Fruit fly (Drosophila melanogaster): ENCODE results near the gene GILT1.
A peak's percentile ranks its signal among the peaks of the same experiment; 100 is the strongest.

GILT1 gene

dm6 chr3R:13381744-13382435, 19.8 kb downstream of the GILT1 start, which contains the start of the genes mRpS21 and Droj2 (continued):
- no peak for TF ChIP-seq CG2129 (GFP tag; IDR thresholded peaks at IDR 0.05; ENCODE audit: partially characterized antibody)
- peak; percentile 18 for TF ChIP-seq unpg (GFP tag; optimal IDR thresholded peaks at IDR 0.05)
- no peak for TF ChIP-seq Awh (GFP tag; IDR thresholded peaks at IDR 0.05)
- TF ChIP-seq chinmo (GFP tag; IDR thresholded peaks at IDR 0.05; ENCODE audit: partially characterized antibody): no peak
- peak; percentile 34 for TF ChIP-seq Hsf (GFP tag; optimal IDR thresholded peaks at IDR 0.05)
- TF ChIP-seq CG11247 (GFP tag; IDR thresholded peaks at IDR 0.05): 0 out of 2 replicates have a peak, but pooled peaks have one; percentile 28
- TF ChIP-seq peb (GFP tag; IDR thresholded peaks at IDR 0.05): no peak
- no peak for TF ChIP-seq CG4730 (GFP tag; IDR thresholded peaks at IDR 0.05)
- TF ChIP-seq CG6254 (GFP tag; optimal IDR thresholded peaks at IDR 0.05): no peak
- peak; percentile 79 for TF ChIP-seq zen (tag; optimal IDR thresholded peaks at IDR 0.05)
- TF ChIP-seq CG3847 (GFP tag; IDR thresholded peaks at IDR 0.05): peak; percentile 81
- TF ChIP-seq sens-2 (GFP tag; IDR thresholded peaks at IDR 0.05): no peak
- peak; percentile 30; the same call in 2 of the 3 replicates for TF ChIP-seq CG6791 (GFP tag; IDR thresholded peaks at IDR 0.05; ENCODE audit: partially characterized antibody)
- TF ChIP-seq CG4854 (GFP tag; optimal IDR thresholded peaks at IDR 0.05): no peak
- TF ChIP-seq CG4424 (GFP tag; optimal IDR thresholded peaks at IDR 0.05): peak; percentile 36
- peak; percentile 41 for TF ChIP-seq Sry-δ (GFP tag; optimal IDR thresholded peaks at IDR 0.05)
- TF ChIP-seq Dref (GFP tag; IDR thresholded peaks at IDR 0.05): 0 out of 2 replicates have a peak, but pooled peaks have one; percentile 28
- TF ChIP-seq al (GFP tag; IDR thresholded peaks at IDR 0.05): peak; percentile 47; the same call in 1 of the 2 replicates
- peak; percentile 20 for TF ChIP-seq D19A (tag; optimal IDR thresholded peaks at IDR 0.05)
- TF ChIP-seq danr (GFP tag; IDR thresholded peaks at IDR 0.05): no peak
- TF ChIP-seq ro (GFP tag; IDR thresholded peaks at IDR 0.05): no peak
- TF ChIP-seq p53 (GFP tag; optimal IDR thresholded peaks at IDR 0.05): no peak
- TF ChIP-seq schlank (tag; optimal IDR thresholded peaks at IDR 0.05): no peak
- TF ChIP-seq CG32767 (GFP tag; IDR thresholded peaks at IDR 0.05): no peak
- peak; percentile 84 for TF ChIP-seq phol (tag; optimal IDR thresholded peaks at IDR 0.05)
- peak; percentile 6 for TF ChIP-seq CG16863 (GFP tag; optimal IDR thresholded peaks at IDR 0.05)
- 0 out of 2 replicates have a peak, but pooled peaks have one; percentile 5 for TF ChIP-seq inv (GFP tag; IDR thresholded peaks at IDR 0.05; ENCODE audit: partially characterized antibody)
- TF ChIP-seq fd3F (GFP tag; optimal IDR thresholded peaks at IDR 0.05): peak; percentile 48
- no peak for TF ChIP-seq repo (GFP tag; optimal IDR thresholded peaks at IDR 0.05)
- TF ChIP-seq CG13894 (tag; optimal IDR thresholded peaks at IDR 0.05): peak; percentile 59
- peak; percentile 22 for TF ChIP-seq CG7556 (GFP tag; optimal IDR thresholded peaks at IDR 0.05)
- TF ChIP-seq pb (GFP tag; optimal IDR thresholded peaks at IDR 0.05): no peak
- TF ChIP-seq CG13287 (GFP tag; IDR thresholded peaks at IDR 0.05; ENCODE audit: partially characterized antibody): peak; percentile 48
- TF ChIP-seq Dad (GFP tag; optimal IDR thresholded peaks at IDR 0.05): peak; percentile 42
- peak; percentile 81 for TF ChIP-seq CG10543 (GFP tag; optimal IDR thresholded peaks at IDR 0.05)
- peak; percentile 88 for TF ChIP-seq row (GFP tag; IDR thresholded peaks at IDR 0.05)
- TF ChIP-seq CG34224 (GFP tag; IDR thresholded peaks at IDR 0.05; ENCODE audit: partially characterized antibody): no peak
- TF ChIP-seq CG18262 (tag; optimal IDR thresholded peaks at IDR 0.05): peak; percentile 48
- no peak for TF ChIP-seq sima (GFP tag; optimal IDR thresholded peaks at IDR 0.05)
- peak; percentile 63 for TF ChIP-seq Hmr (GFP tag; optimal IDR thresholded peaks at IDR 0.05)
- no peak for TF ChIP-seq emc (GFP tag; optimal IDR thresholded peaks at IDR 0.05)
- TF ChIP-seq CG33557 (GFP tag; optimal IDR thresholded peaks at IDR 0.05): peak; percentile 44
- peak; percentile 26 for TF ChIP-seq slp2 (GFP tag; optimal IDR thresholded peaks at IDR 0.05)
- peak in 1 of 3 experiments; percentile 63 for TF ChIP-seq Stat92E (GFP tag; optimal IDR thresholded peaks at IDR 0.05)
- no peak for TF ChIP-seq CG14667 (GFP tag; IDR thresholded peaks at IDR 0.05)
- TF ChIP-seq pita (GFP tag; optimal IDR thresholded peaks at IDR 0.05): no peak
- TF ChIP-seq slbo (GFP tag; IDR thresholded peaks at IDR 0.05): peak; percentile 76
- TF ChIP-seq mam (GFP tag; optimal IDR thresholded peaks at IDR 0.05): peak; percentile 61
- peak; percentile 56; the same call in 2 of the 3 replicates for TF ChIP-seq dysf (GFP tag; IDR thresholded peaks at IDR 0.05)
